Worm (Caenorhabditis elegans): ENCODE data around the gene C08H9.18.
A peak's percentile ranks its signal among the peaks of the same experiment; 100 is the strongest.

Gene C08H9.18

ce11 chrII:9886216-9886615 lies 24.2 kb upstream of the C08H9.18 start, which contains the start of gene algn-8 (continued):
- TF ChIP-seq daf-12 (tag; optimal IDR thresholded peaks at IDR 0.05) (no peak), lin-38 (GFP tag; IDR thresholded peaks at IDR 0.05) (no peak), ZK546.5 (tag; optimal IDR thresholded peaks at IDR 0.05) (no peak), mxl-2 (GFP tag; conservative IDR thresholded peaks at IDR 0.05) (no peak), attf-4 (tag; optimal IDR thresholded peaks at IDR 0.05) (no peak), snpc-4 (tag; optimal IDR thresholded peaks at IDR 0.05) (no peak), jun-1 (tag; optimal IDR thresholded peaks at IDR 0.05) (no peak), nhr-111 (GFP tag; optimal IDR thresholded peaks at IDR 0.05) (no peak), sdz-12 (GFP tag; optimal IDR thresholded peaks at IDR 0.05) (no peak), duxl-1 (tag; optimal IDR thresholded peaks at IDR 0.05; ENCODE audit: poor library complexity) (peak; percentile 46), arid-1 (GFP tag; conservative IDR thresholded peaks at IDR 0.05) (no peak), ceh-32 (tag; optimal IDR thresholded peaks at IDR 0.05; ENCODE audit: poor library complexity) (no peak), zag-1 (tag; optimal IDR thresholded peaks at IDR 0.05) (no peak), vab-7 (GFP tag; IDR thresholded peaks at IDR 0.05) (no peak), tra-1 (GFP tag; IDR thresholded peaks at IDR 0.05) (0 out of 2 replicates have a peak, but pooled peaks have one; percentile 16), ztf-7 (tag; optimal IDR thresholded peaks at IDR 0.05) (no peak), ces-1 (GFP tag; optimal IDR thresholded peaks at IDR 0.05) (no peak), gei-8 (GFP tag; optimal IDR thresholded peaks at IDR 0.05) (no peak), F10B5.3 (tag; optimal IDR thresholded peaks at IDR 0.05) (peak; percentile 3), ceh-44 (GFP tag; IDR thresholded peaks at IDR 0.05) (no peak), nhr-25 (tag; optimal IDR thresholded peaks at IDR 0.05; ENCODE audit: borderline replicate concordance, insufficient read depth) (peak; percentile 26), zip-11 (GFP tag; IDR thresholded peaks at IDR 0.05) (no peak), R02D3.7 (tag; optimal IDR thresholded peaks at IDR 0.05) (no peak), ceh-28 (tag; optimal IDR thresholded peaks at IDR 0.05) (no peak), lsy-2 (tag; optimal IDR thresholded peaks at IDR 0.05) (no peak), spr-1 (tag; optimal IDR thresholded peaks at IDR 0.05) (no peak), D1046.2 (GFP tag; IDR thresholded peaks at IDR 0.05) (no peak), nhr-102 (tag; optimal IDR thresholded peaks at IDR 0.05) (peak; percentile 32), dpl-1 (GFP tag; optimal IDR thresholded peaks at IDR 0.05) (no peak), daf-19 (GFP tag; conservative IDR thresholded peaks at IDR 0.05) (no peak), lir-3 (tag; optimal IDR thresholded peaks at IDR 0.05) (no peak), nhr-77 (tag; optimal IDR thresholded peaks at IDR 0.05) (no peak), egl-43 (GFP tag; IDR thresholded peaks at IDR 0.05) (no peak), set-16 (GFP tag; IDR thresholded peaks at IDR 0.05) (no peak), egl-27 (tag; optimal IDR thresholded peaks at IDR 0.05) (no peak), tag-97 (GFP tag; IDR thresholded peaks at IDR 0.05) (no peak)

ce11 chrII:9880826-9881225 lies 18.8 kb upstream of the C08H9.18 start, which contains the start of gene C08H9.15:
Gene C08H9.15, plus strand, starts transcription at chrII:9881193.
- TF ChIP-seq nhr-11 (tag; optimal IDR thresholded peaks at IDR 0.05) (no peak), nhr-28 (tag; optimal IDR thresholded peaks at IDR 0.05) (peak; percentile 11), mxl-3 (GFP tag; optimal IDR thresholded peaks at IDR 0.05) (no peak), nhr-41 (GFP tag; IDR thresholded peaks at IDR 0.05) (no peak), ceh-44 (GFP tag; IDR thresholded peaks at IDR 0.05) (no peak), lin-38 (GFP tag; IDR thresholded peaks at IDR 0.05) (no peak)

- TF ChIP-seq T26A8.4 (GFP tag; IDR thresholded peaks at IDR 0.05) (no peak), unc-62 (GFP tag; optimal IDR thresholded peaks at IDR 0.05 in 1 of 2) (peak in 1 of 2 experiments; percentile 8), unc-62 (tag; optimal IDR thresholded peaks at IDR 0.05) (no peak), dmd-9 (GFP tag; IDR thresholded peaks at IDR 0.05) (no peak), aha-1 (tag) (peak; percentile 73)
Observed at ce11 chrII:9879815-9880214, 17.8 kb upstream of the C08H9.18 start.
